Fruit fly (Drosophila melanogaster) ovary, adult (tissue): ENCODE results near the gene ppk13.

Experiments used
- CG17801 ChIP-seq: fragments of 200-800 bp; optimal IDR thresholded peaks from 2 replicates; lab custom pipeline; 2019; ENCODE audit warnings: missing biosample characterization, mild to moderate bottlenecking, missing genetic modification characterization, moderate library complexity; ENCODE audit not compliant: partially characterized antibody

Gene ppk13

dm6 chr2L:21086406-21086805 is 2.1 kb downstream of the ppk13 start, which contains the start of gene CG33509:
Gene CG33509, minus strand, starts transcription at chr2L:21086506.
- no peak for TF ChIP-seq CG17801

dm6 chr2L:21084268-21084667 is 4.3 kb downstream of the ppk13 start, which contains the start of gene CG33510:
Gene CG33510, minus strand, starts transcription at chr2L:21084326.
- TF ChIP-seq CG17801: no peak

- no peak for TF ChIP-seq CG17801
Observed at dm6 chr2L:21082444-21083201, 5.9 kb downstream of the ppk13 start, which contains the start of gene CG33511. Gene CG33511, minus strand, starts transcription at chr2L:21082494.

dm6 chr2L:21077849-21078248 is 10.7 kb downstream of the ppk13 start:
- no peak for TF ChIP-seq CG17801

dm6 chr2L:21075105-21075504 is 13.4 kb downstream of the ppk13 start, which contains the start of gene tadr:
Gene tadr, plus strand, starts transcription at chr2L:21075405.
- no peak for TF ChIP-seq CG17801

dm6 chr2L:21073818-21074217 is 14.7 kb downstream of the ppk13 start:
- no peak for TF ChIP-seq CG17801

- TF ChIP-seq CG17801: no peak
Observed at dm6 chr2L:21073300-21073699, 15.3 kb downstream of the ppk13 start.

dm6 chr2L:21072389-21072788 is 16.2 kb downstream of the ppk13 start:
- TF ChIP-seq CG17801: no peak

- TF ChIP-seq CG17801: no peak
Observed at dm6 chr2L:21071435-21071834, 17.1 kb downstream of the ppk13 start, which contains the start of gene CG9265. Gene CG9265, minus strand, starts transcription at chr2L:21071502.

dm6 chr2L:21070825-21071224 is 17.7 kb downstream of the ppk13 start:
- no peak for TF ChIP-seq CG17801

- no peak for TF ChIP-seq CG17801
Observed at dm6 chr2L:21069776-21070175, 18.8 kb downstream of the ppk13 start.

dm6 chr2L:21067137-21067536 is 21.4 kb downstream of the ppk13 start:
- TF ChIP-seq CG17801: no peak

dm6 chr2L:21065889-21066288 is 22.7 kb downstream of the ppk13 start:
- no peak for TF ChIP-seq CG17801

- TF ChIP-seq CG17801: no peak
Observed at dm6 chr2L:21062611-21063010, 25.9 kb downstream of the ppk13 start.

- no peak for TF ChIP-seq CG17801
Observed at dm6 chr2L:21061591-21061990, 27.0 kb downstream of the ppk13 start.

- no peak for TF ChIP-seq CG17801
Observed at dm6 chr2L:21053623-21054022, 34.9 kb downstream of the ppk13 start.

- TF ChIP-seq CG17801: no peak
Observed at dm6 chr2L:21052783-21053463, 35.6 kb downstream of the ppk13 start, which contains the start of gene Itgbn. Gene Itgbn, plus strand, starts transcription at chr2L:21053033.
